Fruit fly (Drosophila melanogaster) whole organism, embryonic: ENCODE data around the gene UQCR-C2.

ENCODE experiments used
- Adf1 ChIP-seq: fragments of 200-800 bp; sonication (Bioruptor generic); IDR thresholded peaks from 2 replicates; pipeline ENCODE4 v1.3.6; 2022; ENCODE audit warnings: missing biosample characterization, missing genetic modification characterization
- Aef1 ChIP-seq: fragments of 200-800 bp; sonication (Bioruptor generic); IDR thresholded peaks from 3 replicates; pipeline ENCODE4 v1.3.6; 2022; ENCODE audit warnings: missing biosample characterization, missing genetic modification characterization
- Atf6 ChIP-seq: fragments of 200-800 bp; sonication (Bioruptor generic); IDR thresholded peaks from 2 replicates; pipeline ENCODE4 v1.3.6; 2022; ENCODE audit warnings: missing biosample characterization, missing genetic modification characterization
- BEAF-32 ChIP-seq: fragments of 200-800 bp; sonication (Bioruptor generic); optimal IDR thresholded peaks from 3 replicates; lab custom pipeline; 2017; ENCODE audit warnings: missing biosample characterization, missing genetic modification characterization, mild to moderate bottlenecking, moderate library complexity, missing genetic modification reagents
- CG10147 ChIP-seq: fragments of 200-800 bp; sonication (Bioruptor generic); optimal IDR thresholded peaks from 2 replicates; lab custom pipeline; 2019; ENCODE audit warnings: missing biosample characterization, mild to moderate bottlenecking, missing genetic modification characterization, moderate library complexity
- CG11093 ChIP-seq: fragments of 200-800 bp; sonication (Bioruptor generic); IDR thresholded peaks from 3 replicates; pipeline ENCODE4 v1.3.6; 2022; ENCODE audit warnings: missing biosample characterization, missing genetic modification characterization
- CG11696 ChIP-seq: fragments of 200-800 bp; sonication (Bioruptor generic); IDR thresholded peaks from 2 replicates; pipeline ENCODE4 v1.3.6; 2022; ENCODE audit warnings: missing biosample characterization, missing genetic modification characterization
- CG14710 ChIP-seq: fragments of 200-800 bp; sonication (Bioruptor generic); optimal IDR thresholded peaks from 3 replicates; lab custom pipeline; 2019; ENCODE audit warnings: missing biosample characterization, mild to moderate bottlenecking, missing genetic modification characterization, moderate library complexity
- CG1603 ChIP-seq: fragments of 200-800 bp; sonication (Bioruptor generic); optimal IDR thresholded peaks from 2 replicates; lab custom pipeline; 2019; ENCODE audit warnings: missing biosample characterization, mild to moderate bottlenecking, missing genetic modification characterization, moderate library complexity
- CG16863 ChIP-seq: fragments of 200-800 bp; sonication (Bioruptor generic); optimal IDR thresholded peaks from 3 replicates; lab custom pipeline; 2016; ENCODE audit warnings: missing biosample characterization, missing genetic modification characterization
- CG17361 ChIP-seq: fragments of 200-800 bp; sonication (Bioruptor generic); IDR thresholded peaks from 3 replicates; pipeline ENCODE4 v1.3.6; 2022; ENCODE audit warnings: missing biosample characterization, missing genetic modification characterization
- CG17829 ChIP-seq: fragments of 200-800 bp; optimal IDR thresholded peaks from 2 replicates; lab custom pipeline; 2019; ENCODE audit warnings: missing biosample characterization, mild to moderate bottlenecking, missing genetic modification characterization, moderate library complexity
- CG2116 ChIP-seq: fragments of 200-800 bp; sonication (Bioruptor generic); optimal IDR thresholded peaks from 3 replicates; lab custom pipeline; 2018; ENCODE audit warnings: missing biosample characterization, mild to moderate bottlenecking, missing genetic modification characterization
- CG31224 ChIP-seq: fragments of 200-800 bp; sonication (Bioruptor generic); IDR thresholded peaks from 2 replicates; pipeline ENCODE4 v1.3.6; 2022; ENCODE audit warnings: missing biosample characterization, missing genetic modification characterization
- CG34224 ChIP-seq: fragments of 200-800 bp; sonication (Bioruptor generic); IDR thresholded peaks from 3 replicates; pipeline ENCODE4 v1.3.6; 2022; ENCODE audit warnings: missing biosample characterization, missing genetic modification characterization; ENCODE audit not compliant: partially characterized antibody
- CG3995 ChIP-seq: fragments of 200-800 bp; sonication (Bioruptor generic); optimal IDR thresholded peaks from 3 replicates; lab custom pipeline; 2016; ENCODE audit warnings: missing biosample characterization, missing genetic modification characterization
- CG4617 ChIP-seq: fragments of 200-800 bp; sonication (Bioruptor generic); optimal IDR thresholded peaks from 3 replicates; lab custom pipeline; 2016; ENCODE audit warnings: missing biosample characterization, missing genetic modification characterization, borderline replicate concordance
- CG4707 ChIP-seq: fragments of 200-800 bp; sonication (Bioruptor generic); optimal IDR thresholded peaks from 2 replicates; lab custom pipeline; 2018; ENCODE audit warnings: missing biosample characterization, mild to moderate bottlenecking, missing genetic modification characterization, moderate library complexity
- CG7745 ChIP-seq: fragments of 200-800 bp; sonication (Bioruptor generic); optimal IDR thresholded peaks from 2 replicates; lab custom pipeline; 2018; ENCODE audit warnings: missing biosample characterization, mild to moderate bottlenecking, missing genetic modification characterization, moderate library complexity
- CG9609 ChIP-seq: fragments of 200-800 bp; sonication (Bioruptor generic); optimal IDR thresholded peaks from 3 replicates; lab custom pipeline; 2016; ENCODE audit warnings: missing biosample characterization, missing genetic modification characterization
- CG9797 ChIP-seq: fragments of 200-800 bp; sonication (Bioruptor generic); optimal IDR thresholded peaks from 3 replicates; lab custom pipeline; 2018; ENCODE audit warnings: missing biosample characterization, mild to moderate bottlenecking, missing genetic modification characterization
- Dref ChIP-seq: fragments of 200-800 bp; sonication (Bioruptor generic); IDR thresholded peaks from 2 replicates; pipeline ENCODE4 v1.3.6; 2022; ENCODE audit warnings: missing biosample characterization, missing genetic modification characterization
- Drgx ChIP-seq: fragments of 200-800 bp; sonication (Bioruptor generic); IDR thresholded peaks from 2 replicates; pipeline ENCODE4 v1.3.6; 2022; ENCODE audit warnings: missing biosample characterization, missing genetic modification characterization
- H2.0 ChIP-seq: fragments of 200-800 bp; sonication (Bioruptor generic); IDR thresholded peaks from 2 replicates; pipeline ENCODE4 v1.3.6; 2022; ENCODE audit warnings: missing biosample characterization, missing genetic modification characterization
- HLH54F ChIP-seq: fragments of 200-800 bp; sonication (Bioruptor generic); optimal IDR thresholded peaks from 3 replicates; lab custom pipeline; 2016; ENCODE audit warnings: missing biosample characterization, missing genetic modification characterization
- Hand ChIP-seq: fragments of 200-800 bp; sonication (Bioruptor generic); optimal IDR thresholded peaks from 2 replicates; lab custom pipeline; 2017; ENCODE audit warnings: mild to moderate bottlenecking, missing biosample characterization, missing genetic modification reagents, missing genetic modification characterization
- Hsf ChIP-seq: fragments of 200-800 bp; sonication (Bioruptor generic); optimal IDR thresholded peaks from 3 replicates; lab custom pipeline; 2016; ENCODE audit warnings: missing biosample characterization, missing genetic modification characterization
- Jarid2 ChIP-seq: fragments of 200-800 bp; sonication (Bioruptor generic); optimal IDR thresholded peaks from 3 replicates; lab custom pipeline; 2017; ENCODE audit warnings: mild to moderate bottlenecking, missing biosample characterization, missing genetic modification reagents, missing genetic modification characterization
- Lpt ChIP-seq: fragments of >200 bp; optimal IDR thresholded peaks from 2 replicates; lab custom pipeline; 2018; ENCODE audit warnings: missing biosample characterization, missing genetic modification characterization
- MESR4 ChIP-seq: fragments of 200-800 bp; sonication (Bioruptor generic); optimal IDR thresholded peaks from 2 replicates; lab custom pipeline; 2018; ENCODE audit warnings: missing biosample characterization, mild to moderate bottlenecking, missing genetic modification characterization, moderate library complexity
- NC2β ChIP-seq: fragments of 200-800 bp; sonication (Bioruptor generic); optimal IDR thresholded peaks from 2 replicates; lab custom pipeline; 2016; ENCODE audit warnings: missing biosample characterization, missing genetic modification characterization
- Nf-YB ChIP-seq: fragments of 200-800 bp; sonication (Bioruptor generic); optimal IDR thresholded peaks from 3 replicates; lab custom pipeline; 2019; ENCODE audit warnings: missing biosample characterization, mild to moderate bottlenecking, missing genetic modification characterization, moderate library complexity
- ac ChIP-seq: fragments of 200-800 bp; sonication (Bioruptor generic); optimal IDR thresholded peaks from 3 replicates; lab custom pipeline; 2017; ENCODE audit warnings: missing biosample characterization, mild to moderate bottlenecking, missing genetic modification characterization
- aop ChIP-seq: fragments of 200-800 bp; sonication (Bioruptor generic); IDR thresholded peaks from 2 replicates; pipeline ENCODE4 v1.3.6; 2022; ENCODE audit warnings: missing biosample characterization, missing genetic modification characterization
- cg ChIP-seq: fragments of 200-800 bp; sonication (Bioruptor generic); optimal IDR thresholded peaks from 3 replicates; lab custom pipeline; 2019; ENCODE audit warnings: missing biosample characterization, mild to moderate bottlenecking, missing genetic modification characterization, moderate library complexity
- chif ChIP-seq, 2 experiments: fragments of 200-800 bp; sonication (Bioruptor generic); optimal IDR thresholded peaks; 3 replicates each; lab custom pipeline; 2016; ENCODE audit warnings: missing biosample characterization in 2 of 2, missing genetic modification characterization in 2 of 2
- chinmo ChIP-seq: fragments of 200-800 bp; sonication (Bioruptor generic); IDR thresholded peaks from 4 replicates; pipeline ENCODE4 v1.3.6; 2022; ENCODE audit warnings: missing biosample characterization, missing genetic modification characterization; ENCODE audit not compliant: partially characterized antibody
- dati ChIP-seq: fragments of 200-800 bp; sonication (Bioruptor generic); IDR thresholded peaks from 2 replicates; pipeline ENCODE4 v1.3.6; 2022; ENCODE audit warnings: missing biosample characterization, missing genetic modification characterization
- dimm ChIP-seq: fragments of 200-800 bp; sonication (Bioruptor generic); IDR thresholded peaks from 2 replicates; pipeline ENCODE4 v1.3.6; 2022; ENCODE audit warnings: missing biosample characterization, missing genetic modification characterization
- eve ChIP-seq, 2 experiments: fragments of >200 bp; optimal IDR thresholded peaks; 2 replicates each; lab custom pipeline; 2017; ENCODE audit warnings: missing biosample characterization in 2 of 2, missing genetic modification characterization in 2 of 2
- gro ChIP-seq: fragments of 200-800 bp; sonication (Bioruptor generic); optimal IDR thresholded peaks from 2 replicates; lab custom pipeline; 2016; ENCODE audit warnings: missing biosample characterization, missing genetic modification characterization
- jing ChIP-seq: fragments of 200-800 bp; sonication (Bioruptor generic); optimal IDR thresholded peaks from 2 replicates; lab custom pipeline; 2018; ENCODE audit warnings: missing biosample characterization, mild to moderate bottlenecking, missing genetic modification characterization
- lab ChIP-seq: fragments of 200-800 bp; sonication (Bioruptor generic); optimal IDR thresholded peaks from 3 replicates; lab custom pipeline; 2017; ENCODE audit warnings: missing biosample characterization, missing genetic modification characterization, mild to moderate bottlenecking, moderate library complexity, missing genetic modification reagents
- lola ChIP-seq, 3 experiments: fragments of >200 bp in 2 of 3; fragments of 200-800 bp in 1 of 3; sonication (Bioruptor generic) in 1 of 3; optimal IDR thresholded peaks; 2 replicates each; lab custom pipeline; 2017 to 2019; ENCODE audit warnings: missing biosample characterization in 3 of 3, missing genetic modification characterization in 3 of 3, mild to moderate bottlenecking in 1 of 3, moderate library complexity in 1 of 3
- mam ChIP-seq: fragments of 200-800 bp; sonication (Bioruptor generic); optimal IDR thresholded peaks from 3 replicates; lab custom pipeline; 2016; ENCODE audit warnings: missing biosample characterization, missing genetic modification characterization
- odd ChIP-seq: fragments of 200-800 bp; sonication (Bioruptor generic); optimal IDR thresholded peaks from 2 replicates; lab custom pipeline; 2017; ENCODE audit warnings: missing biosample characterization, mild to moderate bottlenecking, missing genetic modification characterization
- shn ChIP-seq: fragments of 200-800 bp; sonication (Bioruptor generic); optimal IDR thresholded peaks from 3 replicates; lab custom pipeline; 2016; ENCODE audit warnings: missing biosample characterization, missing genetic modification characterization
- sisA ChIP-seq: fragments of 200-800 bp; sonication (Bioruptor generic); IDR thresholded peaks from 2 replicates; pipeline ENCODE4 v1.3.6; 2022; ENCODE audit warnings: missing biosample characterization, missing genetic modification characterization
- tgo ChIP-seq: fragments of 200-800 bp; sonication (Bioruptor generic); IDR thresholded peaks from 3 replicates; pipeline ENCODE4 v1.3.6; 2022; ENCODE audit warnings: missing biosample characterization, missing genetic modification characterization
- tio ChIP-seq: fragments of 200-800 bp; sonication (Bioruptor generic); optimal IDR thresholded peaks from 2 replicates; lab custom pipeline; 2017; ENCODE audit warnings: missing biosample characterization, missing genetic modification characterization, inconsistent platforms
- zen ChIP-seq: fragments of 200-800 bp; sonication (Bioruptor generic); optimal IDR thresholded peaks from 3 replicates; lab custom pipeline; 2018; ENCODE audit warnings: missing biosample characterization, mild to moderate bottlenecking, missing genetic modification characterization, moderate library complexity

The UQCR-C2 gene

DNA sequence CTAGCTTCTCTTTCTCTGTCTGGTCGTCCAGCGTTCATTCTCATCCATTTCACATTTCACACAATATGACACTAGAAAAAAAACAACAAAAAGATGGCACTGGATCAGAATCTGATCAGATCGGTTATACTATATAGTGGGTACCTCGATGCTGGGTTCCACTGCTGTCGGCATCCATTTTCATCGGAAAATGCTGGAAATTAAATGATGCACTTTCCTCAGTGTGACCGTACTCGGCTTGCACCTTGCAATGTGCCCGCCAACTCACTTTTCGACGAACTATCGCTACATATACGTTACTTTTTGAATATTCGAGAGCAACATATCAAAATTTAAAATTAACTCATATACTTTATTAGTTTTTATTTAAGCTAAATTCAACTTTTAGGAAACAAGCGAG lies 6.9 kb downstream of the UQCR-C2 start, which contains the start of gene tra (continued):
- TF ChIP-seq Jarid2 (GFP tag; lab: Kevin White, UChicago) (no peak), odd (GFP tag; lab: Kevin White, UChicago) (no peak), Hand (GFP tag; lab: Kevin White, UChicago) (no peak), CG17829 (tag; lab: Kevin White, UChicago) (peak; percentile 26), cg (GFP tag; lab: Kevin White, UChicago) (no peak), Nf-YB (no peak), lab (GFP tag; lab: Kevin White, UChicago) (no peak), eve (GFP tag; optimal IDR thresholded peaks at IDR 0.05; lab: Kevin White, UChicago) (no peak), CG11093 (GFP tag; lab: Robert Waterston, UW) (no peak), NC2β (GFP tag; lab: Kevin White, UChicago) (no peak), zen (tag; lab: Kevin White, UChicago) (peak; percentile 27), Drgx (no peak), Atf6 (GFP tag; lab: Robert Waterston, UW) (no peak), CG4617 (peak; percentile 75), CG1603 (tag; lab: Kevin White, UChicago) (peak; percentile 71), HLH54F (GFP tag; lab: Kevin White, UChicago) (no peak), CG3995 (GFP tag; lab: Kevin White, UChicago) (peak; percentile 70), chif (GFP tag; optimal IDR thresholded peaks at IDR 0.05; lab: Kevin White, UChicago) (no peak), CG10147 (no peak), dati (GFP tag; lab: Robert Waterston, UW) (no peak), mam (GFP tag; lab: Kevin White, UChicago) (no peak), BEAF-32 (GFP tag; lab: Kevin White, UChicago) (peak; percentile 75), Adf1 (GFP tag; lab: Robert Waterston, UW) (no peak), Aef1 (GFP tag; lab: Robert Waterston, UW) (no peak), CG9609 (GFP tag; lab: Kevin White, UChicago) (no peak), CG14710 (tag; lab: Kevin White, UChicago) (peak; percentile 66), jing (GFP tag; lab: Kevin White, UChicago) (no peak), sisA (no peak), Lpt (no peak), MESR4 (GFP tag; lab: Kevin White, UChicago) (peak; percentile 82), CG9797 (GFP tag; lab: Kevin White, UChicago) (peak; percentile 91), CG34224 (GFP tag; lab: Robert Waterston, UW) (peak; percentile 36; the same call in 1 of the 3 replicates), H2.0 (GFP tag; lab: Robert Waterston, UW) (no peak), CG7745 (tag; lab: Kevin White, UChicago) (no peak), tgo (GFP tag; lab: Robert Waterston, UW) (no peak), CG17361 (GFP tag; lab: Robert Waterston, UW) (no peak), CG16863 (GFP tag; lab: Kevin White, UChicago) (no peak), Dref (GFP tag; lab: Robert Waterston, UW) (no peak), aop (GFP tag; lab: Robert Waterston, UW) (no peak), CG2116 (GFP tag; lab: Kevin White, UChicago) (peak; percentile 60), chinmo (GFP tag; lab: Robert Waterston, UW) (peak; percentile 88; the same call in 2 of the 4 replicates), CG11696 (GFP tag; lab: Robert Waterston, UW) (no peak), Hsf (GFP tag; lab: Kevin White, UChicago) (no peak), tio (GFP tag; lab: Kevin White, UChicago) (no peak), dimm (no peak), CG4707 (GFP tag; lab: Kevin White, UChicago) (no peak), gro (no peak), CG31224 (GFP tag; lab: Robert Waterston, UW) (no peak), lola (GFP tag; optimal IDR thresholded peaks at IDR 0.05; lab: Kevin White, UChicago) (no peak), shn (no peak), ac (GFP tag; lab: Kevin White, UChicago) (no peak)
